Fruit fly (Drosophila melanogaster): ENCODE measurements around the gene VAChT.
A peak's percentile ranks its signal among the peaks of the same experiment; 100 is the strongest.

The VAChT gene

dm6 chr3R:18758548-18759257 lies 53.4 kb downstream of the VAChT start, which contains the start of gene Epg5 (continued):
- TF ChIP-seq kay (GFP tag; optimal IDR thresholded peaks at IDR 0.05) (peak; percentile 49), Hsf (GFP tag; optimal IDR thresholded peaks at IDR 0.05) (peak; percentile 80), CG11456 (GFP tag; IDR thresholded peaks at IDR 0.05) (peak; percentile 64; the same call in 1 of the 3 replicates), Trl (optimal IDR thresholded peaks at IDR 0.05) (no peak), Trl (GFP tag; optimal IDR thresholded peaks at IDR 0.05) (peak; percentile 70), CG34224 (GFP tag; IDR thresholded peaks at IDR 0.05; ENCODE audit: partially characterized antibody) (peak; percentile 97), sim (GFP tag; IDR thresholded peaks at IDR 0.05) (no peak), sisA (GFP tag; IDR thresholded peaks at IDR 0.05) (peak; percentile 72), Oli (tag; optimal IDR thresholded peaks at IDR 0.05) (no peak), CG17359 (tag; optimal IDR thresholded peaks at IDR 0.05) (no peak), NC2α (GFP tag; optimal IDR thresholded peaks at IDR 0.05) (no peak), CG12744 (GFP tag; optimal IDR thresholded peaks at IDR 0.05) (no peak), Blimp-1 (GFP tag; optimal IDR thresholded peaks at IDR 0.05) (no peak), cad (GFP tag; optimal IDR thresholded peaks at IDR 0.05) (no peak), E2f1 (GFP tag; IDR thresholded peaks at IDR 0.05) (peak; percentile 71), Taf1 (GFP tag; IDR thresholded peaks at IDR 0.05) (no peak; the same call in 1 of the 2 replicates), Kr (GFP tag; optimal IDR thresholded peaks at IDR 0.05) (no peak), Camta (GFP tag; optimal IDR thresholded peaks at IDR 0.05) (peak; percentile 57), CG8944 (GFP tag; optimal IDR thresholded peaks at IDR 0.05) (peak; percentile 67), insv (GFP tag; optimal IDR thresholded peaks at IDR 0.05) (no peak), fd64A (GFP tag; optimal IDR thresholded peaks at IDR 0.05) (no peak), CG8765 (GFP tag; IDR thresholded peaks at IDR 0.05) (peak; percentile 47; the same call in 1 of the 2 replicates), crp (GFP tag; optimal IDR thresholded peaks at IDR 0.05) (peak; percentile 12 to 85), Dbx (GFP tag; IDR thresholded peaks at IDR 0.05) (peak; percentile 80), dpn (GFP tag; optimal IDR thresholded peaks at IDR 0.05) (peak; percentile 83 to 85), gcm (GFP tag; optimal IDR thresholded peaks at IDR 0.05) (no peak), Xbp1 (GFP tag; optimal IDR thresholded peaks at IDR 0.05) (peak; percentile 83), CG3847 (GFP tag; IDR thresholded peaks at IDR 0.05) (peak; percentile 92), maf-S (GFP tag; optimal IDR thresholded peaks at IDR 0.05) (peak; percentile 58), gem (tag; optimal IDR thresholded peaks at IDR 0.05) (no peak), Vsx1 (GFP tag; optimal IDR thresholded peaks at IDR 0.05) (no peak), ash1 (GFP tag; optimal IDR thresholded peaks at IDR 0.05) (no peak), CG12236 (GFP tag; optimal IDR thresholded peaks at IDR 0.05) (no peak), Hmx (GFP tag; optimal IDR thresholded peaks at IDR 0.05) (no peak), al (GFP tag; IDR thresholded peaks at IDR 0.05) (peak; percentile 73), nau (GFP tag; optimal IDR thresholded peaks at IDR 0.05) (no peak), CG30403 (GFP tag; optimal IDR thresholded peaks at IDR 0.05) (peak; percentile 87), CG16863 (GFP tag; optimal IDR thresholded peaks at IDR 0.05) (peak; percentile 42), kni (GFP tag; optimal IDR thresholded peaks at IDR 0.05) (no peak), CG10321 (GFP tag; IDR thresholded peaks at IDR 0.05) (no peak), z (GFP tag; IDR thresholded peaks at IDR 0.05) (no peak), CG18599 (GFP tag; optimal IDR thresholded peaks at IDR 0.05) (peak; percentile 66), yki (optimal IDR thresholded peaks at IDR 0.05) (no peak), Pdp1 (GFP tag; optimal IDR thresholded peaks at IDR 0.05) (peak in 1 of 2 experiments; percentile 74), ems (GFP tag; optimal IDR thresholded peaks at IDR 0.05) (peak; percentile 86), sima (GFP tag; optimal IDR thresholded peaks at IDR 0.05) (no peak), ci (GFP tag; IDR thresholded peaks at IDR 0.05) (peak; percentile 46; the same call in 1 of the 3 replicates), CG6272 (GFP tag; IDR thresholded peaks at IDR 0.05) (peak; percentile 84), Dp (GFP tag; optimal IDR thresholded peaks at IDR 0.05) (peak; percentile 87), CG34422 (GFP tag; IDR thresholded peaks at IDR 0.05) (peak; percentile 83; the same call in 2 of the 3 replicates), repo (GFP tag; optimal IDR thresholded peaks at IDR 0.05) (peak; percentile 38)

Measured in whole organism, embryonic.